Fruit fly (Drosophila melanogaster): ENCODE data around the gene PKD.

dm6 chr3R:18269744-18270348 lies 44.4 kb downstream of the PKD start:
- TF ChIP-seq CG9948 (tag; optimal IDR thresholded peaks at IDR 0.05) (no peak), EcR (GFP tag; optimal IDR thresholded peaks at IDR 0.05) (no peak), D1 (tag; optimal IDR thresholded peaks at IDR 0.05) (no peak), CG14655 (GFP tag; optimal IDR thresholded peaks at IDR 0.05) (no peak), Pif1B (GFP tag; optimal IDR thresholded peaks at IDR 0.05) (no peak), fd96Ca (GFP tag; IDR thresholded peaks at IDR 0.05) (no peak), CG34367 (tag; optimal IDR thresholded peaks at IDR 0.05) (no peak), CG32121 (GFP tag; IDR thresholded peaks at IDR 0.05) (no peak), CG8301 (tag; optimal IDR thresholded peaks at IDR 0.05) (no peak), Ets98B (GFP tag; IDR thresholded peaks at IDR 0.05) (no peak), CG15710 (tag; optimal IDR thresholded peaks at IDR 0.05) (no peak), Pif1A (GFP tag; optimal IDR thresholded peaks at IDR 0.05) (no peak), CG10348 (GFP tag; IDR thresholded peaks at IDR 0.05) (no peak), CG4496 (GFP tag; IDR thresholded peaks at IDR 0.05) (no peak)

Measured in whole organism, pupa.